Worm (Caenorhabditis elegans) whole organism, midembryonic: ENCODE measurements around the gene E04F6.8.

ENCODE experiments used
- T22C8.4 ChIP-seq: fragments of 200-800 bp; sonication (Bioruptor generic); IDR thresholded peaks from 2 replicates; pipeline ENCODE4 v1.3.6; 2022; ENCODE audit warnings: missing genetic modification characterization, missing compliant biosample characterization
- cog-1 ChIP-seq: sonication (generic microtip); optimal IDR thresholded peaks from 2 replicates; lab custom pipeline; 2016; ENCODE audit warnings: missing genetic modification characterization, missing compliant biosample characterization
- flt-1 ChIP-seq: fragments of 200-800 bp; sonication (Bioruptor generic); IDR thresholded peaks from 2 replicates; pipeline ENCODE4 v1.3.6; 2022; ENCODE audit warnings: missing genetic modification characterization, missing compliant biosample characterization
- klf-2 ChIP-seq: fragments of 200-800 bp; sonication (Bioruptor generic); conservative IDR thresholded peaks from 2 replicates; pipeline ENCODE4 v1.3.6; 2022; ENCODE audit warnings: missing genetic modification reagents, missing genetic modification characterization, missing compliant biosample characterization
- ztf-23 ChIP-seq: fragments of 200-800 bp; sonication (Bioruptor generic); IDR thresholded peaks from 2 replicates; pipeline ENCODE4 v1.3.6; 2022; ENCODE audit warnings: missing genetic modification reagents, missing genetic modification characterization, missing compliant biosample characterization
- ztf-29 ChIP-seq: fragments of 200-800 bp; sonication (Bioruptor generic); IDR thresholded peaks from 2 replicates; pipeline ENCODE4 v1.3.6; 2022; ENCODE audit warnings: missing genetic modification reagents, missing genetic modification characterization, missing compliant biosample characterization

DNA sequence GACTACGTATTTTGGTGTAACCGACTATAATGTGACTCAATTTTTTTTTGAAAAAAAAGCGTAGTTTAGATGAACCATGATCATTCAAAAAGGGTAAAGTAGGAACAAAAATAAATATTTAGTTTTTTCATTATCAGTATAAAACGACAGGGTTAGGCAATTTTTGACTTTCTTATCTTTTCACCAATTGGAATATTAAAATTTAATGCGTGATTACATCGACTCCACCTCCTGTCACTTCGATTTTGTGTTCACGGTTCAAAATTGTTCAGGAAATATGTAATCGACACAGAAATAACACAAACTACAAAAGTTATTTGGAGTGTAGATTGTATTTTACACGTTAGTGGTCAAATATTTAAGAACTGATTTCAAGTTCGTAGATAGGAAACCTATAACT lies 44.4 kb downstream of the E04F6.8 start:
- no peak for TF ChIP-seq T22C8.4 (GFP tag; lab: Robert Waterston, UW)
- no peak for TF ChIP-seq cog-1 (tag; lab: Kevin White, UChicago)
- no peak for TF ChIP-seq ztf-23 (GFP tag; lab: Robert Waterston, UW)
- TF ChIP-seq klf-2 (GFP tag; lab: Robert Waterston, UW): no peak
- TF ChIP-seq flt-1 (GFP tag; lab: Robert Waterston, UW): no peak
- TF ChIP-seq ztf-29 (GFP tag; lab: Robert Waterston, UW): no peak
